Fruit fly (Drosophila melanogaster): ENCODE data around the gene CG32102.

- TF ChIP-seq CG8159 (tag; optimal IDR thresholded peaks at IDR 0.05) (no peak), CG4496 (GFP tag; IDR thresholded peaks at IDR 0.05) (no peak), Pif1B (GFP tag; optimal IDR thresholded peaks at IDR 0.05) (no peak), rn (GFP tag; IDR thresholded peaks at IDR 0.05) (no peak), CG15710 (tag; optimal IDR thresholded peaks at IDR 0.05) (no peak), gl (tag; optimal IDR thresholded peaks at IDR 0.05) (no peak), CG17806 (tag; optimal IDR thresholded peaks at IDR 0.05) (no peak), Ets98B (GFP tag; IDR thresholded peaks at IDR 0.05) (no peak), CG32121 (GFP tag; IDR thresholded peaks at IDR 0.05) (no peak), Pif1A (GFP tag; optimal IDR thresholded peaks at IDR 0.05) (no peak)
These were observed 925 bp upstream of the CG32102 start for dm6 chr3L:12470509-12470908.
